Worm (Caenorhabditis elegans): Measurements from ENCODE around the gene clh-3.

Gene clh-3

DNA sequence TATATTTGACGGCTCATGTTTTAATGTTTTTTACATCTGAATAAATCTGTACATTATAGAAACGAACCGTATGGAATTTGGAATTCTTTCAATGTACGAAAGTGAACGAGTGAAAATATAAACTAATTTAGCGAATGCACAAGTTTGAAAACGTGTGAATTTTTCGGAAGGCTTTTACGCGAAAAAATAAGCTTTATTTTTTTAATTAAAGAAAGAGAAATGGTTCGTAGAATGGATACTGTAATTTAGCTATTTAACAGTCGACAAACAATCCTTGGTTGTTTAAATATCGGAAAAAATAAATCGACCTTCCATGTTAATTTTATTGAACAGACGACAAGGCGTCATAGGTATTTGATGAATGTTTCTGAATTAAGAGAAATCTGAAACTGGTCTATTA lies 30.2 kb downstream of the clh-3 start, which contains the start of gene acdh-12:
TSS of gene acdh-12 (minus strand) at position 101 of the 400 bp plus-strand sequence.
- no peak for TF ChIP-seq unc-62 (GFP tag; optimal IDR thresholded peaks at IDR 0.05)

ce11 chrII:7189120-7189519 lies 36.6 kb downstream of the clh-3 start, which contains the start of gene E04F6.4:
Gene E04F6.4 (plus strand): TSS chrII:7189420.
- no peak for TF ChIP-seq unc-62 (GFP tag; optimal IDR thresholded peaks at IDR 0.05)

DNA sequence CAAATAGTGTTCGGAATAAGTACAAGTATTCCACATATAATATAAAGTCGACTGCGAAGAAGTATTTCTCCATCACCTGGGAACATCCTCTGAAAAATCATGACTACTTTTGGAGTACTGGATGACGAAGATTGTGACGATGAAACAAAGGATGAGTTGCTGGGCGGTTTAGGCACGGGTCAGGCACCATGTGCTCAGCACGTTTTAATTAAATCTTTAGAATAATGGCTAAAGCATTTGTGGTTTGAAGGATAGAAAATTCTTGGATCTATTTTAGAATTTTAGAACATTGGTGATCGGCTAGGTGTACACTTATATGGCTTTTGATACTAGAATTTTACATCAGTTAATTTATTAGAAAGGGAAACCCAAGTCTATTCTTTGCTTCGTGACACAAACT lies 38.6 kb downstream of the clh-3 start, which contains the start of gene C27H5.6:
TSS of gene C27H5.6 (minus strand) at position 101 of the 400 bp plus-strand sequence.
- no peak for TF ChIP-seq unc-62 (GFP tag; optimal IDR thresholded peaks at IDR 0.05)

DNA sequence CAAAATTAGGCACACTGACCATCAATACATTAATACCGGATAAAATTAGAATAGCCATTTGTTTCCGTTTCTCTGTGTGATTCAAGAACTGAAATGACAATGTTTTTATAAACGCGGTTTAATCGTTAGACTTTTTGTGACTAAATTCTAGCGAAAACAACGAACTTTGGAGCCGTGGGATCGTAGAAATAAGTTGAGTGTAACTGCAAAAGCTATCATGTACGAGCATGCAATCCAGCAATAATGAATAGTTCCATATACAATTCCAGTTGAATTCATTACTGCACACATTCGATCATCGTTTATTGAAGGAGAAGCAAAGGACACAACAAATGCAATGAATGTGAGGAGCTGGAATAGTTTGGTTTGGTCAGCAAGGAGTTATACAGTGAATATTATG lies 39.6 kb downstream of the clh-3 start:
- TF ChIP-seq unc-62 (GFP tag; optimal IDR thresholded peaks at IDR 0.05), result no peak

- TF ChIP-seq unc-62 (GFP tag; optimal IDR thresholded peaks at IDR 0.05), result no peak
These were observed 42.0 kb downstream of the clh-3 start, which contains the start of gene pdl-1 for ce11 chrII:7183493-7184272. Gene pdl-1 (plus strand): TSS chrII:7183801.

ce11 chrII:7182630-7183029 lies 43.1 kb downstream of the clh-3 start:
- no peak for TF ChIP-seq unc-62 (GFP tag; optimal IDR thresholded peaks at IDR 0.05)

DNA sequence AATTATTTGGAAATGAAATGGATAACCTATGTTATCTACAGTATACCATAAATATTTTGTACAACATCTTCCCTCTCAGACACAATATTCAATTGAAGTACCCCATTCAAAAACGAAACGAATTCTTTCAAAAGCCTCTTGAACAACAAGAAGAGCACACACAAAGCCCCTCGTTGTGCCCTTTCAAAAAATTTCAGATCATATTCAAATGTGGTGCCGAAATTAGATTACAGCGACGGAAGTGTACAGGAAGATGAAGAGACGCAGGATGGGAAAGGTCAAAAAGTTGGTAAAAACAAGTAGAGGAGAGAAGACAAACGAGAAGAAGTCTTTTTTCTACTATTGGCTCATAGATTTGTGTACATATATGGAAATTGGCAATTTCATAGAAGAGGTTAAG lies 49.6 kb downstream of the clh-3 start:
- no peak for TF ChIP-seq unc-62 (GFP tag; optimal IDR thresholded peaks at IDR 0.05)

- TF ChIP-seq unc-62 (GFP tag; optimal IDR thresholded peaks at IDR 0.05), result no peak
These were observed 50.9 kb downstream of the clh-3 start, which contains the start of gene glc-4 for ce11 chrII:7174843-7175242. Gene glc-4 (minus strand): TSS chrII:7174943.

ce11 chrII:7171305-7171998 lies 54.3 kb downstream of the clh-3 start, which contains the start of gene dyf-13:
Gene dyf-13 (minus strand): TSS chrII:7171355.
- TF ChIP-seq unc-62 (GFP tag; optimal IDR thresholded peaks at IDR 0.05), result no peak

- TF ChIP-seq unc-62 (GFP tag; optimal IDR thresholded peaks at IDR 0.05), result no peak
These were observed 57.0 kb downstream of the clh-3 start, which contains the start of gene col-36 for ce11 chrII:7168712-7169111. Gene col-36 (minus strand): TSS chrII:7168812.
